Fruit fly (Drosophila melanogaster) whole organism, wandering third instar larva: ENCODE results near the gene Wnt5.

ENCODE experiments used
- Abd-B ChIP-seq: fragments of >200 bp; optimal IDR thresholded peaks from 2 replicates; lab custom pipeline; 2017; ENCODE audit warnings: missing biosample characterization, missing genetic modification characterization
- CG32264 ChIP-seq: fragments of 200-800 bp; sonication (Bioruptor generic); optimal IDR thresholded peaks from 2 replicates; lab custom pipeline; 2016; ENCODE audit warnings: missing biosample characterization, missing genetic modification characterization
- CG9705 ChIP-seq: fragments of 200-800 bp; sonication (Bioruptor generic); optimal IDR thresholded peaks from 2 replicates; lab custom pipeline; 2018; ENCODE audit warnings: missing biosample characterization, mild to moderate bottlenecking, missing genetic modification characterization
- CrebA ChIP-seq: fragments of 200-800 bp; sonication (Bioruptor generic); optimal IDR thresholded peaks from 2 replicates; lab custom pipeline; 2016; ENCODE audit warnings: missing biosample characterization, mild to moderate bottlenecking, missing genetic modification characterization, borderline replicate concordance
- Dfd ChIP-seq: fragments of >200 bp; optimal IDR thresholded peaks from 2 replicates; lab custom pipeline; 2017; ENCODE audit warnings: missing biosample characterization, missing genetic modification characterization
- Dif ChIP-seq: fragments of 200-275, 200-300 bp; sonication (Bioruptor generic); optimal IDR thresholded peaks from 2 replicates; lab custom pipeline; 2018; ENCODE audit warnings: missing biosample characterization, missing genetic modification characterization; ENCODE audit not compliant: partially characterized antibody
- GATAd ChIP-seq: sonication (Bioruptor generic); optimal IDR thresholded peaks from 2 replicates; lab custom pipeline; 2016; ENCODE audit warnings: missing biosample characterization, missing genetic modification characterization
- HLH106 ChIP-seq: fragments of 200-800 bp; optimal IDR thresholded peaks from 3 replicates; lab custom pipeline; 2019; ENCODE audit warnings: missing biosample characterization, mild to moderate bottlenecking, missing genetic modification characterization, moderate library complexity
- Hnf4 ChIP-seq: fragments of 200-800 bp; sonication (Bioruptor generic); optimal IDR thresholded peaks from 2 replicates; lab custom pipeline; 2016; ENCODE audit warnings: missing biosample characterization, mild to moderate bottlenecking, missing genetic modification characterization
- Hr78 ChIP-seq: fragments of >200 bp; optimal IDR thresholded peaks from 2 replicates; lab custom pipeline; 2017; ENCODE audit warnings: missing biosample characterization, missing genetic modification characterization
- Hr83 ChIP-seq: fragments of 200-300 bp; sonication (Bioruptor generic); optimal IDR thresholded peaks from 2 replicates; lab custom pipeline; 2016; ENCODE audit warnings: missing biosample characterization, mild to moderate bottlenecking, missing genetic modification characterization, moderate library complexity; ENCODE audit not compliant: poor library complexity, severe bottlenecking
- Jra ChIP-seq: sonication (Bioruptor generic); optimal IDR thresholded peaks from 2 replicates; lab custom pipeline; 2016; ENCODE audit warnings: missing biosample characterization, missing genetic modification characterization
- Mio ChIP-seq: sonication (Bioruptor generic); optimal IDR thresholded peaks from 2 replicates; lab custom pipeline; 2016; ENCODE audit warnings: missing biosample characterization, missing genetic modification characterization
- Myc ChIP-seq: fragments of >200 bp; optimal IDR thresholded peaks from 2 replicates; lab custom pipeline; 2017
- N ChIP-seq: fragments of >200 bp; optimal IDR thresholded peaks from 2 replicates; lab custom pipeline; 2018; ENCODE audit warnings: missing biosample characterization, missing external identifiers, missing genetic modification characterization
- OdsH ChIP-seq: fragments of 200-800 bp; sonication (Bioruptor generic); optimal IDR thresholded peaks from 2 replicates; lab custom pipeline; 2016; ENCODE audit warnings: missing biosample characterization, mild to moderate bottlenecking, missing genetic modification characterization
- Rel ChIP-seq, 2 experiments: fragments of 200-800 bp; sonication (Bioruptor generic) in 1 of 2; optimal IDR thresholded peaks; 2 replicates in 1 of 2; 3 replicates in 1 of 2; lab custom pipeline; 2016 to 2019; ENCODE audit warnings: mild to moderate bottlenecking in 2 of 2, missing biosample characterization in 2 of 2, missing genetic modification characterization in 2 of 2, moderate library complexity in 1 of 2
- Sp1 ChIP-seq: fragments of 200-800 bp; sonication (Bioruptor generic); optimal IDR thresholded peaks from 3 replicates; lab custom pipeline; 2019; ENCODE audit warnings: missing biosample characterization, mild to moderate bottlenecking, missing genetic modification characterization, moderate library complexity
- br ChIP-seq: fragments of 200-800 bp; sonication (Bioruptor generic); optimal IDR thresholded peaks from 2 replicates; lab custom pipeline; 2016; ENCODE audit warnings: missing biosample characterization, missing genetic modification characterization
- brk ChIP-seq: fragments of 200-800 bp; sonication (Bioruptor generic); optimal IDR thresholded peaks from 2 replicates; lab custom pipeline; 2016; ENCODE audit warnings: missing biosample characterization, mild to moderate bottlenecking, missing genetic modification characterization
- dl ChIP-seq, 2 experiments: fragments of 175-275, 200-275 bp in 1 of 2; fragments of 200-275 bp in 1 of 2; sonication (Bioruptor generic); optimal IDR thresholded peaks; lab custom pipeline; 2018; ENCODE audit warnings: mild to moderate bottlenecking in 2 of 2, missing biosample characterization in 2 of 2, missing genetic modification characterization in 2 of 2, moderate library complexity in 2 of 2; ENCODE audit not compliant: partially characterized antibody in 2 of 2, insufficient read depth in 1 of 2
- ey ChIP-seq: fragments of 200-800 bp; sonication (Bioruptor generic); optimal IDR thresholded peaks from 2 replicates; lab custom pipeline; 2016; ENCODE audit warnings: missing biosample characterization, missing genetic modification characterization
- foxo ChIP-seq, 2 experiments: fragments of 200-800 bp; sonication (Bioruptor generic); optimal IDR thresholded peaks; 2 replicates in 1 of 2; 3 replicates in 1 of 2; lab custom pipeline; 2016 to 2017; ENCODE audit warnings: missing biosample characterization in 2 of 2, missing genetic modification characterization in 2 of 2
- fru ChIP-seq: fragments of 200-800 bp; sonication (Bioruptor generic); optimal IDR thresholded peaks from 3 replicates; lab custom pipeline; 2016; ENCODE audit warnings: missing biosample characterization, mild to moderate bottlenecking, missing genetic modification characterization
- h ChIP-seq: fragments of 200-800 bp; sonication (Bioruptor generic); optimal IDR thresholded peaks from 3 replicates; lab custom pipeline; 2016; ENCODE audit warnings: missing biosample characterization, mild to moderate bottlenecking, missing genetic modification characterization
- jim ChIP-seq: fragments of 175-275, 200-325 bp; sonication (Bioruptor generic); optimal IDR thresholded peaks from 2 replicates; lab custom pipeline; 2016; ENCODE audit warnings: missing biosample characterization, mild to moderate bottlenecking, missing genetic modification characterization
- lola ChIP-seq: fragments of >200 bp; optimal IDR thresholded peaks from 2 replicates; lab custom pipeline; 2017; ENCODE audit warnings: missing biosample characterization, missing genetic modification characterization
- pan ChIP-seq: fragments of >200 bp; optimal IDR thresholded peaks from 2 replicates; lab custom pipeline; 2017
- psq ChIP-seq: fragments of 200-800 bp; sonication (Bioruptor generic); optimal IDR thresholded peaks from 3 replicates; lab custom pipeline; 2017; ENCODE audit warnings: missing biosample characterization, mild to moderate bottlenecking, missing genetic modification characterization, moderate library complexity
- rgr ChIP-seq: fragments of 200-800 bp; sonication (Bioruptor generic); optimal IDR thresholded peaks from 3 replicates; lab custom pipeline; 2016; ENCODE audit warnings: missing biosample characterization, mild to moderate bottlenecking, missing genetic modification characterization
- sage ChIP-seq: fragments of 200-800 bp; sonication (Bioruptor generic); optimal IDR thresholded peaks from 2 replicates; lab custom pipeline; 2016; ENCODE audit warnings: missing biosample characterization, mild to moderate bottlenecking, missing genetic modification characterization
- sv ChIP-seq: fragments of 200-800 bp; sonication (Bioruptor generic); optimal IDR thresholded peaks from 3 replicates; lab custom pipeline; 2016; ENCODE audit warnings: missing biosample characterization, missing genetic modification characterization
- tai ChIP-seq: sonication (Bioruptor generic); optimal IDR thresholded peaks from 2 replicates; lab custom pipeline; 2016; ENCODE audit warnings: missing biosample characterization, missing genetic modification characterization
- usp ChIP-seq: fragments of >200 bp; optimal IDR thresholded peaks from 2 replicates; lab custom pipeline; 2017; ENCODE audit warnings: missing biosample characterization, missing genetic modification characterization
- woc ChIP-seq: sonication (Bioruptor generic); optimal IDR thresholded peaks from 2 replicates; lab custom pipeline; 2016; ENCODE audit warnings: missing biosample characterization, mild to moderate bottlenecking, missing genetic modification characterization

Gene Wnt5

DNA sequence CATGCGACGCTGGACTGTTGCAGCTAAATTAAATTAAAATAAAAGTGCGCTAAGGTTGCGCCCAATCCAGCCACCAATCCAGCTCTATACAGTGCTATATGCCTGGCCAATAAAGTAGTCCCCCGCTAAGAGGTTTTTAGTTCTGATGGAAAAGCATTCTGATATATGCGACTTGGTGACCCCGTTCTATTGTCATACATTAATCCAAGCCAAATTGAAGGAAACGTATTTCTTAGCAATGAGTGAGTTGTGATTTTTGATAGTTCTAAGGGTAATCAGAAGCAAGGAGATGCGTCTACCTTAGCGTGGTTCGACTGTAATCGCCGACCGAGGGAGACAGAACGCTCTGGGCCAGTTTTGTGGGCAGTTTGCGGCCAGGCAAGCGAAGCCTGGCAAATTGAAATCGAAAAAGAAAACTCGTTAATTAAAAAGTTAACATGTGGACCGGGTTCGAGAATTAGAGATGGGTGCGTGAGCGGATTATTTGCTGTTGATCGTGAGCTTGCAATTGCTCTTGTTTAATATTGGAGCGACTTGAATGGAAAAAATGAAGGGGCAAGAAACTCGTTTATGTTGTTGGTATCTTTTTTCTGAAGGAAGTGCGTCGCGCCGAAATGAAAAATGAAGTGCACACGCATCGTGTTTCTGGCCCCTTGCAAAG, 33.1 kb upstream of the Wnt5 start:
- TF ChIP-seq Abd-B (GFP tag; lab: Kevin White, UChicago) (no peak), h (GFP tag; lab: Kevin White, UChicago) (peak; percentile 79), woc (GFP tag; lab: Kevin White, UChicago) (peak; percentile 86), rgr (peak; percentile 66), ey (peak; percentile 76), foxo (GFP tag; optimal IDR thresholded peaks at IDR 0.05; lab: Kevin White, UChicago) (peak in 1 of 2 experiments; percentile 69), br (GFP tag; lab: Kevin White, UChicago) (peak; percentile 71), sage (no peak), CG32264 (GFP tag; lab: Kevin White, UChicago) (peak; percentile 4), Dif (no peak), Dfd (GFP tag; lab: Kevin White, UChicago) (no peak), brk (GFP tag; lab: Kevin White, UChicago) (no peak), usp (GFP tag; lab: Kevin White, UChicago) (no peak), Jra (no peak), sv (GFP tag; lab: Kevin White, UChicago) (no peak), Sp1 (GFP tag; lab: Kevin White, UChicago) (peak; percentile 69), OdsH (GFP tag; lab: Kevin White, UChicago) (peak; percentile 22), Hnf4 (GFP tag; lab: Kevin White, UChicago) (peak; percentile 44), CG9705 (GFP tag; lab: Kevin White, UChicago) (peak; percentile 48), CrebA (GFP tag; lab: Kevin White, UChicago) (no peak), dl (GFP tag; optimal IDR thresholded peaks at IDR 0.05; lab: Kevin White, UChicago; ENCODE audit: insufficient read depth in 1 of 2, partially characterized antibody in 2 of 2) (no peak), HLH106 (tag; lab: Kevin White, UChicago) (peak; percentile 77), Rel (GFP tag; optimal IDR thresholded peaks at IDR 0.05; lab: Kevin White, UChicago) (no peak), Rel (tag; optimal IDR thresholded peaks at IDR 0.05; lab: Kevin White, UChicago) (peak; percentile 25), Myc (no peak), Hr83 (GFP tag; lab: Kevin White, UChicago) (no peak), GATAd (no peak), fru (GFP tag; lab: Kevin White, UChicago) (peak; percentile 80)

DNA sequence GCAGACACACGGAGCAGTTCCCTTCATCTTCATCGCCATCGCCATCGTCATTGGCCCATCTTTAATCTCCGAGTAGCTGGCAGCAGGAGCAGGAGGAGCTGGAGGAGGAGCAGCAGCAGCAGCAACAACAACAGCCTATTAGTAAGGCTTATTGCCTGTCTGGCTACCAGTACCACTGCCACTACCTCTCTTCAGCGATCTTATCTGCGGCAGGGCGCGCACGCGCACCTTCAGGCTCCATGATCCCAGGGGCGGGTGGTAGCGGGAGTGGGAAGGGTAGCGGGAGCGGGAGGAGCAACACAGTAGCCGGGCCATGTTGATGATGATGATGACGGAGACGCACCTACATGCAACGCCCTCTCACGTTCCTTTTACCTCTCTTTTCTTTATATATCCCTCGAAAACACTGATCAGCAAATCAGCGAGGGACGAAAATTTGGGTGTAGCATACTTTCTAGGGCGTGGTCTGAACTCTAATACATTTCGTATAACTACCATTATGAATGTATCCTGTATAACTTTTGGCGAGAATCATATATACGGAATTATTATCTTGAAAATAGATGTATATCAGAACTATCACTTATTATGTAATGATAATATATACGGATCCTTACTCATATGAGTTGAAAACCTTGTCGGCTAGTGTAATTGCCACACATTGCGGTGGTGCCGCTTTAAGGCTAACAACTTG, 32.0 kb upstream of the Wnt5 start:
- TF ChIP-seq Hr78 (no peak), Hnf4 (GFP tag; lab: Kevin White, UChicago) (no peak), foxo (GFP tag; optimal IDR thresholded peaks at IDR 0.05; lab: Kevin White, UChicago) (no peak), h (GFP tag; lab: Kevin White, UChicago) (no peak), br (GFP tag; lab: Kevin White, UChicago) (no peak), OdsH (GFP tag; lab: Kevin White, UChicago) (no peak), fru (GFP tag; lab: Kevin White, UChicago) (peak; percentile 14), Mio (GFP tag; lab: Kevin White, UChicago) (no peak), CG32264 (GFP tag; lab: Kevin White, UChicago) (no peak), sv (GFP tag; lab: Kevin White, UChicago) (no peak), lola (GFP tag; lab: Kevin White, UChicago) (no peak), rgr (no peak), jim (GFP tag; lab: Kevin White, UChicago) (no peak), woc (GFP tag; lab: Kevin White, UChicago) (peak; percentile 34), GATAd (no peak), Myc (no peak), ey (no peak), pan (lab: Kevin White, UChicago) (no peak), HLH106 (tag; lab: Kevin White, UChicago) (peak; percentile 41), brk (GFP tag; lab: Kevin White, UChicago) (no peak), Sp1 (GFP tag; lab: Kevin White, UChicago) (peak; percentile 22), dl (GFP tag; optimal IDR thresholded peaks at IDR 0.05; lab: Kevin White, UChicago; ENCODE audit: insufficient read depth in 1 of 2, partially characterized antibody in 2 of 2) (no peak), Rel (GFP tag; optimal IDR thresholded peaks at IDR 0.05; lab: Kevin White, UChicago) (no peak), Rel (tag; optimal IDR thresholded peaks at IDR 0.05; lab: Kevin White, UChicago) (no peak), CrebA (GFP tag; lab: Kevin White, UChicago) (no peak), Hr83 (GFP tag; lab: Kevin White, UChicago) (no peak), Dif (no peak), Jra (no peak), tai (GFP tag; lab: Kevin White, UChicago) (no peak), N (GFP tag; lab: Kevin White, UChicago) (no peak), usp (GFP tag; lab: Kevin White, UChicago) (no peak), sage (no peak), psq (GFP tag; lab: Kevin White, UChicago) (peak; percentile 37), Dfd (GFP tag; lab: Kevin White, UChicago) (no peak)
